Fruit fly (Drosophila melanogaster): Measurements from ENCODE around the gene Ccdc85.
A peak's percentile ranks its signal among the peaks of the same experiment; 100 is the strongest.

The Ccdc85 gene

DNA sequence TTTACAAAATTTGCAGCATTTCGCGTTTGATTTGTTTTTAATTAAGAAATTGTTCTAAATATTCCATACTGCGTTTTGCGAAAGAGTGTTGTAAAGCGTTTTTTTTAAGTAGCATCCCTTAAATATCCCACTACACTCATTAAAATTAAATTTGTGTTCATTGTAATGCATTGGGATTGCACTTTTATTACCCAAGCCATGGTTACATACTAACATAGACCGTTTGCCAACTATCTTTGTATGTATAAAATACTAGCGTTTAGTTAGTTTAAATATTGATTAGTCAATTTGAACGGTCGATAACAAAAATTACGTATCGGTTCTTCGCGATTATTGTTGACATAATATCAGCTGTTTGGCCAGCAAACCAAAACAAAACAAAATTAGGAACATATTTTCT is 40.7 kb downstream of the Ccdc85 start, which contains the start of the genes cnir and CG17221 (continued):
- peak; percentile 50 for TF ChIP-seq CG10979 (tag; optimal IDR thresholded peaks at IDR 0.05)
- no peak for TF ChIP-seq Gsc (GFP tag; IDR thresholded peaks at IDR 0.05)
- no peak for TF ChIP-seq usp (GFP tag; optimal IDR thresholded peaks at IDR 0.05)
- TF ChIP-seq Xrp1 (GFP tag; IDR thresholded peaks at IDR 0.05) = peak; percentile 53
- peak; percentile 60 for TF ChIP-seq kni (GFP tag; optimal IDR thresholded peaks at IDR 0.05)
- peak; percentile 61 for TF ChIP-seq CG18011 (GFP tag; optimal IDR thresholded peaks at IDR 0.05)
- TF ChIP-seq ssp (GFP tag; IDR thresholded peaks at IDR 0.05) = peak; percentile 35; the same call in 1 of the 2 replicates
- TF ChIP-seq CG2875 (GFP tag; optimal IDR thresholded peaks at IDR 0.05) = no peak
- peak; percentile 48 for TF ChIP-seq CG12219 (GFP tag; optimal IDR thresholded peaks at IDR 0.05)
- TF ChIP-seq CG8924 (tag; optimal IDR thresholded peaks at IDR 0.05) = peak; percentile 61
- TF ChIP-seq mirr (GFP tag; optimal IDR thresholded peaks at IDR 0.05) = peak; percentile 56
- TF ChIP-seq CG4404 (GFP tag; IDR thresholded peaks at IDR 0.05) = no peak; the same call in 1 of the 2 replicates
- TF ChIP-seq CG3726 (GFP tag; IDR thresholded peaks at IDR 0.05) = no peak
- peak; percentile 40 for TF ChIP-seq CG13123 (GFP tag; optimal IDR thresholded peaks at IDR 0.05)
- TF ChIP-seq CG9727 (GFP tag; optimal IDR thresholded peaks at IDR 0.05) = peak; percentile 56
- TF ChIP-seq lilli (GFP tag; optimal IDR thresholded peaks at IDR 0.05) = peak; percentile 87
- TF ChIP-seq CG18619 (GFP tag; optimal IDR thresholded peaks at IDR 0.05) = peak; percentile 35
- TF ChIP-seq stc (GFP tag; IDR thresholded peaks at IDR 0.05) = no peak
- TF ChIP-seq chif (GFP tag; optimal IDR thresholded peaks at IDR 0.05) = peak; percentile 50 to 68
- TF ChIP-seq Mrtf (GFP tag; IDR thresholded peaks at IDR 0.05) = no peak
- peak; percentile 75 for TF ChIP-seq nmo (GFP tag; optimal IDR thresholded peaks at IDR 0.05)
- TF ChIP-seq HLHmδ (GFP tag; optimal IDR thresholded peaks at IDR 0.05) = no peak
- TF ChIP-seq zen2 (GFP tag; IDR thresholded peaks at IDR 0.05; ENCODE audit: partially characterized antibody) = no peak; the same call in 2 of the 3 replicates
- peak; percentile 62; the same call in 1 of the 2 replicates for TF ChIP-seq hbn (GFP tag; IDR thresholded peaks at IDR 0.05; ENCODE audit: partially characterized antibody)
- TF ChIP-seq CG16779 (GFP tag; IDR thresholded peaks at IDR 0.05) = peak; percentile 50; the same call in 1 of the 2 replicates
- TF ChIP-seq CG14965 (GFP tag; optimal IDR thresholded peaks at IDR 0.05; ENCODE audit: borderline replicate concordance) = no peak
- TF ChIP-seq ERR (GFP tag; optimal IDR thresholded peaks at IDR 0.05) = peak; percentile 48
- TF ChIP-seq lola (GFP tag; optimal IDR thresholded peaks at IDR 0.05) = peak in 1 of 3 experiments; percentile 60
- TF ChIP-seq CG14050 (GFP tag; IDR thresholded peaks at IDR 0.05) = no peak
- TF ChIP-seq Doc2 (GFP tag; IDR thresholded peaks at IDR 0.05) = no peak
- TF ChIP-seq crp (GFP tag; optimal IDR thresholded peaks at IDR 0.05) = peak; percentile 61 to 90
- TF ChIP-seq CG11696 (GFP tag; IDR thresholded peaks at IDR 0.05) = no peak
- TF ChIP-seq sug (tag; optimal IDR thresholded peaks at IDR 0.05) = peak; percentile 78
- no peak for TF ChIP-seq crol (GFP tag; IDR thresholded peaks at IDR 0.05)
- TF ChIP-seq CG11695 (GFP tag; IDR thresholded peaks at IDR 0.05) = peak; percentile 48; the same call in 1 of the 3 replicates
- peak; percentile 68 for TF ChIP-seq Mad (GFP tag; optimal IDR thresholded peaks at IDR 0.05)
- no peak for TF ChIP-seq CG15073 (GFP tag; optimal IDR thresholded peaks at IDR 0.05)
- no peak for TF ChIP-seq Tbp (GFP tag; optimal IDR thresholded peaks at IDR 0.05)
- peak; percentile 51 for TF ChIP-seq repo (GFP tag; optimal IDR thresholded peaks at IDR 0.05)
- TF ChIP-seq so (GFP tag; IDR thresholded peaks at IDR 0.05) = no peak
- peak; percentile 62 for TF ChIP-seq Dad (GFP tag; optimal IDR thresholded peaks at IDR 0.05)
- no peak for TF ChIP-seq CG32767 (GFP tag; IDR thresholded peaks at IDR 0.05)
- TF ChIP-seq unpg (GFP tag; optimal IDR thresholded peaks at IDR 0.05) = peak; percentile 70
- peak; percentile 68 for TF ChIP-seq CG4424 (GFP tag; optimal IDR thresholded peaks at IDR 0.05)
- TF ChIP-seq Dek (tag; optimal IDR thresholded peaks at IDR 0.05) = no peak
- TF ChIP-seq CG12391 (tag; optimal IDR thresholded peaks at IDR 0.05) = peak; percentile 78
- peak; percentile 67 for TF ChIP-seq ems (GFP tag; optimal IDR thresholded peaks at IDR 0.05)
- peak; percentile 42 for TF ChIP-seq CG10209 (GFP tag; optimal IDR thresholded peaks at IDR 0.05)
- TF ChIP-seq Lhr (GFP tag; optimal IDR thresholded peaks at IDR 0.05) = no peak
- no peak for TF ChIP-seq Dip2 (GFP tag; IDR thresholded peaks at IDR 0.05)
- peak; percentile 64 for TF ChIP-seq tx (GFP tag; optimal IDR thresholded peaks at IDR 0.05)

Data from whole organism, embryonic.